Worm (Caenorhabditis elegans) whole organism, L1 larva: ENCODE results near the gene F21D12.3.

Experiments used
- C04F5.9 ChIP-seq: sonication (generic microtip); optimal IDR thresholded peaks from 2 replicates; lab custom pipeline; 2016; ENCODE audit warnings: missing genetic modification characterization, missing compliant biosample characterization
- lin-15B ChIP-seq: fragments of 150-350 bp; sonication (generic microtip); optimal IDR thresholded peaks from 3 replicates; lab custom pipeline; 2014; ENCODE audit warnings: missing biosample characterization, missing genetic modification characterization
- unc-62 ChIP-seq: fragments of 150-350 bp; optimal IDR thresholded peaks from 2 replicates; lab custom pipeline; 2014; ENCODE audit warnings: missing biosample characterization, missing genetic modification reagents, missing genetic modification characterization

ce11 chrII:7363990-7364455, 40.2 kb upstream of the F21D12.3 start, which contains the start of gene msra-1:
- TF ChIP-seq C04F5.9 (tag; lab: Kevin White, UChicago) (no peak), lin-15B (tag; lab: Kevin White, UChicago) (no peak), unc-62 (GFP tag; lab: Kevin White, UChicago) (no peak)
